Worm (Caenorhabditis elegans) whole organism, early embryonic: Measurements from ENCODE around the gene srw-113.

Experiments used
- ama-1 ChIP-seq: fragments of 150-350 bp; optimal IDR thresholded peaks from 2 replicates; lab custom pipeline; 2014
- sea-1 ChIP-seq: fragments of 200-800 bp; sonication (Bioruptor generic); conservative IDR thresholded peaks from 2 replicates; pipeline ENCODE4 v1.3.6; 2022; ENCODE audit warnings: missing genetic modification characterization, missing compliant biosample characterization
- tbx-37 ChIP-seq: fragments of 200-800 bp; sonication (Bioruptor generic); conservative IDR thresholded peaks from 2 replicates; pipeline ENCODE4 v1.3.6; 2022; ENCODE audit warnings: missing genetic modification reagents, missing genetic modification characterization, missing compliant biosample characterization

DNA sequence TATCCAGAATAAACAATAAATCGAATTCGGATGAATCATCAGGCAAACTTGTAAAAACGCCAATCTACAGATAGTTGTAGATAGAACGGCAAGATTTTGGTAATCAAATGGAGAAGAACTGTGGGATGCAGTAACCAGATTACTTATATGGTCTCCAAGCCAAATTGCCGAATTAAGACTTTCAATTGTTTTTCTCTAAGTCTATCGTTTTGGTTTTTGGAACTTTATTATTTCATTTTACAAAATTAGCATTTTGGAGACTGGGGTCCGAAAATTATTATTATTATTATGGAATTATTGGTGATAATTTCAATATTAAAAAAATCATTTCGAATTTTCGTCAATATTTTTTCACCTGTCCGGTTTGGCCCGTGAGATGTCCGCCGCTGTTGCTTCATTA, 6.4 kb downstream of the srw-113 start, which contains the start of gene clec-228:
- TF ChIP-seq tbx-37 (GFP tag; lab: Robert Waterston, UW) (no peak), sea-1 (GFP tag; lab: Robert Waterston, UW) (no peak), ama-1 (lab: Kevin White, UChicago) (no peak)
